In the genomic region with DNA sequence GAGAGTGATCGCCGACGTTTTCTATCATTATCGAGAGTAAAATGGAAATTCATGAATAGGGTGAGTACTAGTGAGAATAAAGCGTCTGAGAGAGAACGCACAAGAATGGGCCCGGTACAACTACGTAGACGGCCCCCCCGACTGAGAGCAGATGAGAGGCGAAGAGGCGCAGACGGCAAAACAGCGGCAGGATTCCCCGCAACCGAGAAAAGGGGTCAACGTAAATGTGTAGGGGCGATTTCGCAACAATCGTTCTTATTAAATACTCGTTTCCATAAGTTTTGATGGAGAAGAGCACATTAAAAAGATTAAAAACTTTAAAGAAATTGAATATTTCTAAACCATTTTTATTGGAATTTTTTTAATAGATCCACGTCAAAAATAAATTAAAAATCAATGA, we compare ENCODE assay signal across 5 worm cellular contexts.
A peak's percentile ranks its signal among the peaks of the same experiment; 100 is the strongest.
TF ChIP-seq lines count a peak whose summit lies in the region.

No protein-coding gene starts in this region.

TF ChIP-seq in whole organism, L1 larva, 84 proteins besides CTCF, POLR2A, EP300 and RAD21 (continues in another document):
- TF ChIP-seq rnt-1 (tag; optimal IDR thresholded peaks at IDR 0.05; lab: Kevin White, UChicago) (peak; percentile 65), fkh-10 (GFP tag; optimal IDR thresholded peaks at IDR 0.05; lab: Kevin White, UChicago) (no peak), efl-1 (optimal IDR thresholded peaks at IDR 0.05; lab: Kevin White, UChicago) (peak in 1 of 2 experiments; percentile 24), efl-1 (GFP tag; optimal IDR thresholded peaks at IDR 0.05 in 1 of 2; lab: Kevin White, UChicago) (peak in 1 of 2 experiments; percentile 84), nhr-71 (tag; optimal IDR thresholded peaks at IDR 0.05; lab: Kevin White, UChicago) (peak; percentile 12), lin-14 (GFP tag; optimal IDR thresholded peaks at IDR 0.05; lab: Kevin White, UChicago) (peak; percentile 59), nhr-20 (tag; optimal IDR thresholded peaks at IDR 0.05; lab: Kevin White, UChicago) (peak; percentile 5), unc-30 (tag; optimal IDR thresholded peaks at IDR 0.05; lab: Kevin White, UChicago) (no peak), nhr-76 (tag; optimal IDR thresholded peaks at IDR 0.05; lab: Kevin White, UChicago) (no peak), snpc-4 (tag; optimal IDR thresholded peaks at IDR 0.05; lab: Kevin White, UChicago) (peak; percentile 9), swsn-7 (tag; optimal IDR thresholded peaks at IDR 0.05; lab: Kevin White, UChicago) (peak; percentile 5), zip-4 (GFP tag; optimal IDR thresholded peaks at IDR 0.05; lab: Kevin White, UChicago) (peak; percentile 80), elt-2 (tag; optimal IDR thresholded peaks at IDR 0.05; lab: Kevin White, UChicago) (no peak), skn-1 (tag; optimal IDR thresholded peaks at IDR 0.05; lab: Kevin White, UChicago) (peak; percentile 44), mep-1 (tag; optimal IDR thresholded peaks at IDR 0.05; lab: Kevin White, UChicago) (peak; percentile 28), nhr-47 (tag; optimal IDR thresholded peaks at IDR 0.05; lab: Kevin White, UChicago) (peak; percentile 23), snu-23 (GFP tag; optimal IDR thresholded peaks at IDR 0.05; lab: Kevin White, UChicago) (peak; percentile 2)

TF ChIP-seq in whole organism, L3 larva, 47 proteins besides CTCF, POLR2A, EP300 and RAD21 (continues in another document):
- no peak for TF ChIP-seq nhr-28 (tag; optimal IDR thresholded peaks at IDR 0.05; lab: Kevin White, UChicago)
- TF ChIP-seq R02D3.7 (tag; optimal IDR thresholded peaks at IDR 0.05; lab: Kevin White, UChicago): no peak
- no peak for TF ChIP-seq unc-39 (tag; optimal IDR thresholded peaks at IDR 0.05; lab: Kevin White, UChicago)
- no peak for TF ChIP-seq egl-5 (tag; optimal IDR thresholded peaks at IDR 0.05; lab: Kevin White, UChicago)
- no peak for TF ChIP-seq ZK546.5 (tag; optimal IDR thresholded peaks at IDR 0.05; lab: Kevin White, UChicago)
- peak; percentile 15 for TF ChIP-seq pha-4 (tag; optimal IDR thresholded peaks at IDR 0.05; lab: Kevin White, UChicago)
- TF ChIP-seq nfya-1 (tag; optimal IDR thresholded peaks at IDR 0.05; lab: Kevin White, UChicago; ENCODE audit: insufficient read depth): peak; percentile 63
- no peak for TF ChIP-seq unc-62 (GFP tag; optimal IDR thresholded peaks at IDR 0.05; lab: Kevin White, UChicago)
- TF ChIP-seq fkh-10 (GFP tag; optimal IDR thresholded peaks at IDR 0.05; lab: Kevin White, UChicago): no peak
- peak; percentile 37 for TF ChIP-seq hmg-11 (tag; optimal IDR thresholded peaks at IDR 0.05; lab: Kevin White, UChicago)
- no peak for TF ChIP-seq lsy-12 (tag; optimal IDR thresholded peaks at IDR 0.05; lab: Kevin White, UChicago)
- no peak for TF ChIP-seq ztf-4 (tag; optimal IDR thresholded peaks at IDR 0.05; lab: Kevin White, UChicago)
- no peak for TF ChIP-seq egl-27 (tag; optimal IDR thresholded peaks at IDR 0.05; lab: Kevin White, UChicago)
- TF ChIP-seq elt-3 (tag; optimal IDR thresholded peaks at IDR 0.05; lab: Kevin White, UChicago): no peak
- no peak for TF ChIP-seq nhr-77 (tag; optimal IDR thresholded peaks at IDR 0.05; lab: Kevin White, UChicago)
- peak; percentile 7 for TF ChIP-seq snpc-4 (tag; optimal IDR thresholded peaks at IDR 0.05; lab: Kevin White, UChicago)
- peak; percentile 52 for TF ChIP-seq nhr-23 (tag; optimal IDR thresholded peaks at IDR 0.05; lab: Kevin White, UChicago)
- peak; percentile 38 for TF ChIP-seq nhr-43 (tag; optimal IDR thresholded peaks at IDR 0.05; lab: Kevin White, UChicago; ENCODE audit: poor library complexity, severe bottlenecking)

TF ChIP-seq in whole organism, early embryonic, 17 proteins besides CTCF, POLR2A, EP300 and RAD21:
- TF ChIP-seq flt-1 (GFP tag; IDR thresholded peaks at IDR 0.05; lab: Robert Waterston, UW) (no peak), F13C5.2 (tag; optimal IDR thresholded peaks at IDR 0.05; lab: Kevin White, UChicago) (peak; percentile 59)

TF ChIP-seq in whole organism, midembryonic, 9 proteins besides CTCF, POLR2A, EP300 and RAD21:
- TF ChIP-seq cog-1 (tag; optimal IDR thresholded peaks at IDR 0.05; lab: Kevin White, UChicago): peak; percentile 21
- TF ChIP-seq T22C8.4 (GFP tag; IDR thresholded peaks at IDR 0.05; lab: Robert Waterston, UW): no peak

TF ChIP-seq in whole organism, young adult, 124 proteins besides CTCF, POLR2A, EP300 and RAD21:
- no peak for TF ChIP-seq nfya-2 (GFP tag; IDR thresholded peaks at IDR 0.05; lab: Robert Waterston, UW)
- peak; percentile 85 for TF ChIP-seq cebp-1 (GFP tag; IDR thresholded peaks at IDR 0.05; lab: Robert Waterston, UW)
- TF ChIP-seq cebp-1 (tag; optimal IDR thresholded peaks at IDR 0.05; lab: Kevin White, UChicago): peak; percentile 97
- TF ChIP-seq zfh-2 (GFP tag; conservative IDR thresholded peaks at IDR 0.05; lab: Robert Waterston, UW): peak; percentile 72
- peak; percentile 48; the same call in 1 of the 2 replicates for TF ChIP-seq hmg-1.2 (GFP tag; IDR thresholded peaks at IDR 0.05; lab: Robert Waterston, UW)
